Worm (Caenorhabditis elegans): Measurements from ENCODE around the gene gcy-25.

gcy-25 gene

DNA sequence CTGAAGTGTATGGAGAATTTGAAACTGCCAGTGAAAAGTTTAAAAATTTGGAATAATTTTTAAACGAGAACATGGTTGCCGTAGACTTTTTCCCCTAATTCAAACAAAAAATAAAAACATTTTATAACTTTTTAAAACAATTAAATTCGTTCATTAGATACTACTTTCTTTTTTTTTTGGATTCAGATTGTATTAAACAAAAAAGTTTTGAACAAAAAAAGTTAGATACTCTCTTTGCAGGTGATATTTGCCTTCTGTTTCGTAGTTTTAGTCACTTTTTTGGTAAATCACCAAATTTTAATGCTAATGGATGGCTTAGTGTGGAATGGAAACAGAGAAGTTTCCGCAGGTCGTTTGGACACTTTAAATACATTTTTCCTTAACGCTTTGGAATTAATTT lies 2.4 kb upstream of the gcy-25 start, which contains the start of gene Y105C5B.1:
Y105C5B.1 (plus strand) TSS at position 301 of the 400 bp plus-strand sequence.
- TF ChIP-seq lin-13 (tag; optimal IDR thresholded peaks at IDR 0.05) = no peak
- no peak for TF ChIP-seq zip-8 (tag; optimal IDR thresholded peaks at IDR 0.05)
- TF ChIP-seq mls-2 (tag; optimal IDR thresholded peaks at IDR 0.05) = no peak
- TF ChIP-seq nhr-76 (tag; optimal IDR thresholded peaks at IDR 0.05) = no peak
- no peak for TF ChIP-seq unc-39 (tag; optimal IDR thresholded peaks at IDR 0.05)
- no peak for TF ChIP-seq ceh-39 (tag; optimal IDR thresholded peaks at IDR 0.05)
- no peak for TF ChIP-seq mab-5 (tag; optimal IDR thresholded peaks at IDR 0.05)
- TF ChIP-seq M03D4.4 (tag; optimal IDR thresholded peaks at IDR 0.05) = no peak
- no peak for TF ChIP-seq lin-32 (GFP tag; optimal IDR thresholded peaks at IDR 0.05)
- no peak for TF ChIP-seq unc-120 (tag; optimal IDR thresholded peaks at IDR 0.05; ENCODE audit: poor library complexity, severe bottlenecking)
- TF ChIP-seq ceh-83 (GFP tag; optimal IDR thresholded peaks at IDR 0.05) = no peak
- TF ChIP-seq drap-1 (GFP tag; optimal IDR thresholded peaks at IDR 0.05) = no peak
- no peak for TF ChIP-seq flh-1 (GFP tag; optimal IDR thresholded peaks at IDR 0.05)
- TF ChIP-seq nhr-237 (tag; optimal IDR thresholded peaks at IDR 0.05) = no peak
- no peak for TF ChIP-seq sptf-1 (tag; optimal IDR thresholded peaks at IDR 0.05)
- no peak for TF ChIP-seq mep-1 (tag; optimal IDR thresholded peaks at IDR 0.05)

- no peak for TF ChIP-seq flh-1 (GFP tag; optimal IDR thresholded peaks at IDR 0.05)
- TF ChIP-seq lin-13 (tag; optimal IDR thresholded peaks at IDR 0.05) = no peak
- TF ChIP-seq nhr-2 (tag; optimal IDR thresholded peaks at IDR 0.05) = no peak
- TF ChIP-seq nhr-76 (tag; optimal IDR thresholded peaks at IDR 0.05) = no peak
- TF ChIP-seq elt-1 (tag; optimal IDR thresholded peaks at IDR 0.05; ENCODE audit: borderline replicate concordance, insufficient read depth) = no peak
- no peak for TF ChIP-seq blmp-1 (tag; optimal IDR thresholded peaks at IDR 0.05)
- TF ChIP-seq mls-2 (tag; optimal IDR thresholded peaks at IDR 0.05) = no peak
- TF ChIP-seq sptf-1 (tag; optimal IDR thresholded peaks at IDR 0.05) = no peak
- TF ChIP-seq ceh-83 (GFP tag; optimal IDR thresholded peaks at IDR 0.05) = no peak
- no peak for TF ChIP-seq lsy-2 (tag; optimal IDR thresholded peaks at IDR 0.05)
- no peak for TF ChIP-seq tbx-8 (GFP tag; optimal IDR thresholded peaks at IDR 0.05)
- TF ChIP-seq unc-39 (tag; optimal IDR thresholded peaks at IDR 0.05) = no peak
- no peak for TF ChIP-seq mep-1 (tag; optimal IDR thresholded peaks at IDR 0.05)
- no peak for TF ChIP-seq ces-1 (GFP tag; optimal IDR thresholded peaks at IDR 0.05)
- TF ChIP-seq M03D4.4 (tag; optimal IDR thresholded peaks at IDR 0.05) = no peak
- TF ChIP-seq snpc-4 (tag; optimal IDR thresholded peaks at IDR 0.05) = no peak
- no peak for TF ChIP-seq nhr-28 (tag; optimal IDR thresholded peaks at IDR 0.05)
- no peak for TF ChIP-seq unc-62 (GFP tag; optimal IDR thresholded peaks at IDR 0.05)
- no peak for TF ChIP-seq cnd-1 (tag; optimal IDR thresholded peaks at IDR 0.05)
- no peak for TF ChIP-seq pha-4 (tag; optimal IDR thresholded peaks at IDR 0.05)
Observed at ce11 chrIV:15878262-15878661, 5.5 kb downstream of the gcy-25 start.

DNA sequence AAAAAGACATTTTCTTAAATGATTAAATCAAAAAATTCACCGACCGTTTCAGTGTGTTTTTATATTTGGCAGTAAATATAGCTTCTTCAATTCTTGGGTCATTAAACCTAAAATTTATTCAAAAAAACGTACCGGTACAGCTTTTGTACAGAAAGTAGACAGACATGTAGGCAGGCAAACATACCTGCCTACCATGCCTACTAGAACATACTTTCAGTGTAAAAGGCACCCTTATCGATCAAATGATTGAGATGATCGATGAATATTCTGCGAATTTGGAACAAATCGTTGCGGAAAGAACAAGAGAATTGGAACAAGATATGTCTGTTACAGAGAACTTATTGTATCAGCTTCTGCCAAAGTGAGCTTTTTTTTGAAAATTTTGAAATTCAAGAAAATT lies 7.4 kb downstream of the gcy-25 start:
- TF ChIP-seq nhr-12 (tag; optimal IDR thresholded peaks at IDR 0.05) = no peak
- TF ChIP-seq lin-32 (GFP tag; optimal IDR thresholded peaks at IDR 0.05) = no peak
- no peak for TF ChIP-seq ces-1 (GFP tag; optimal IDR thresholded peaks at IDR 0.05)

DNA sequence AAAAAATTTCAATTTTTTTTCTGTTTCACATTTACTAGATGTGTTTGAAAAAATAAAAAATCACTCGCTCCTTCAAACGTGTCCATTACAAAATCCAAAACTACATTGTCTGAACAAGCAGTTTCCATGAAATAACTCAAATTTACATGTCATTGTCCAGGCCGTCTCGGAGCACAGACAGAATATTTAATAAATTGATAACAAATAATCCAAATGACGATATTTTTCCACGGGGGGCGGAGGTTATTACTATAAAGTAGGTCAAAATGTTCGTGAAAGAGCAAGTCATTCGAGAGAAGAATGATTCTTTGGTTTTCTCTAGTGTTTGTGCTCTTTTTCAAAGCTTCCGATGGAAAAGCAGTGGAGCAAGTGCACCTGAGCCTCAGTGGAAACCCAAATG lies 11.2 kb downstream of the gcy-25 start, which contains the start of gene Y105C5B.3:
Y105C5B.3 (plus strand) TSS at position 301 of the 400 bp plus-strand sequence.
- TF ChIP-seq nhr-28 (tag; optimal IDR thresholded peaks at IDR 0.05) (no peak), lsy-2 (tag; optimal IDR thresholded peaks at IDR 0.05) (no peak), zip-8 (tag; optimal IDR thresholded peaks at IDR 0.05) (no peak), ceh-83 (GFP tag; optimal IDR thresholded peaks at IDR 0.05) (no peak), nhr-2 (tag; optimal IDR thresholded peaks at IDR 0.05) (no peak), hlh-1 (tag; optimal IDR thresholded peaks at IDR 0.05) (no peak), tbx-8 (GFP tag; optimal IDR thresholded peaks at IDR 0.05) (no peak), cnd-1 (tag; optimal IDR thresholded peaks at IDR 0.05) (no peak), mab-5 (tag; optimal IDR thresholded peaks at IDR 0.05) (no peak), elt-1 (tag; optimal IDR thresholded peaks at IDR 0.05; ENCODE audit: borderline replicate concordance, insufficient read depth) (no peak), ham-2 (GFP tag; optimal IDR thresholded peaks at IDR 0.05) (no peak), mep-1 (tag; optimal IDR thresholded peaks at IDR 0.05) (no peak), lin-32 (GFP tag; optimal IDR thresholded peaks at IDR 0.05) (no peak), unc-39 (tag; optimal IDR thresholded peaks at IDR 0.05) (no peak)

- TF ChIP-seq blmp-1 (tag; optimal IDR thresholded peaks at IDR 0.05) (no peak), snpc-4 (tag; optimal IDR thresholded peaks at IDR 0.05) (no peak), zip-8 (tag; optimal IDR thresholded peaks at IDR 0.05) (no peak), elt-1 (tag; optimal IDR thresholded peaks at IDR 0.05; ENCODE audit: borderline replicate concordance, insufficient read depth) (no peak), nhr-76 (tag; optimal IDR thresholded peaks at IDR 0.05) (no peak), unc-120 (tag; optimal IDR thresholded peaks at IDR 0.05; ENCODE audit: poor library complexity, severe bottlenecking) (no peak), mls-2 (tag; optimal IDR thresholded peaks at IDR 0.05) (no peak), pha-4 (tag; optimal IDR thresholded peaks at IDR 0.05) (no peak), sptf-1 (tag; optimal IDR thresholded peaks at IDR 0.05) (no peak), ceh-83 (GFP tag; optimal IDR thresholded peaks at IDR 0.05) (no peak), nhr-12 (tag; optimal IDR thresholded peaks at IDR 0.05) (no peak), lin-32 (GFP tag; optimal IDR thresholded peaks at IDR 0.05) (no peak), mep-1 (tag; optimal IDR thresholded peaks at IDR 0.05) (no peak), hlh-1 (tag; optimal IDR thresholded peaks at IDR 0.05) (no peak), ztf-11 (tag; optimal IDR thresholded peaks at IDR 0.05) (no peak), drap-1 (GFP tag; optimal IDR thresholded peaks at IDR 0.05) (no peak)
Observed at ce11 chrIV:15894133-15894532, 21.4 kb downstream of the gcy-25 start, which contains the start of gene srv-14. Gene srv-14 (minus strand): TSS chrIV:15894233.

Measured in whole organism, mixed stage, embryonic.